Worm (Caenorhabditis elegans) whole organism, early embryonic: ENCODE data around the gene F12A10.9.

Source experiments
- B0310.2 ChIP-seq: sonication (generic microtip); optimal IDR thresholded peaks from 2 replicates; lab custom pipeline; 2016; ENCODE audit warnings: mild to moderate bottlenecking, missing genetic modification characterization, missing compliant biosample characterization
- F13C5.2 ChIP-seq: sonication (generic microtip); optimal IDR thresholded peaks from 2 replicates; lab custom pipeline; 2017; ENCODE audit warnings: mild to moderate bottlenecking, missing genetic modification characterization, inconsistent platforms, missing compliant biosample characterization
- aly-1 ChIP-seq: sonication (generic microtip); optimal IDR thresholded peaks from 2 replicates; lab custom pipeline; 2016; ENCODE audit warnings: missing genetic modification characterization, missing compliant biosample characterization
- ama-1 ChIP-seq: fragments of 150-350 bp; optimal IDR thresholded peaks from 2 replicates; lab custom pipeline; 2014
- ceh-13 ChIP-seq: fragments of 200-800 bp; sonication (Bioruptor generic); optimal IDR thresholded peaks from 2 replicates; lab custom pipeline; 2018; ENCODE audit warnings: mild to moderate bottlenecking, missing genetic modification characterization, missing compliant biosample characterization
- ceh-36 ChIP-seq: sonication (generic microtip); optimal IDR thresholded peaks from 2 replicates; lab custom pipeline; 2016; ENCODE audit warnings: missing genetic modification characterization, inconsistent platforms, missing compliant biosample characterization
- ets-7 ChIP-seq: sonication (generic microtip); optimal IDR thresholded peaks from 2 replicates; lab custom pipeline; 2016; ENCODE audit warnings: missing genotype, missing genetic modification characterization, missing compliant biosample characterization
- flt-1 ChIP-seq: fragments of 200-800 bp; sonication (Bioruptor generic); IDR thresholded peaks from 2 replicates; pipeline ENCODE4 v1.3.6; 2022; ENCODE audit warnings: missing genetic modification characterization, missing compliant biosample characterization
- hmbx-1 ChIP-seq: sonication (generic microtip); optimal IDR thresholded peaks from 2 replicates; lab custom pipeline; 2016; ENCODE audit warnings: mild to moderate bottlenecking, missing genetic modification characterization, missing compliant biosample characterization
- hmg-4 ChIP-seq: fragments of 200-800 bp; sonication (Bioruptor generic); optimal IDR thresholded peaks from 2 replicates; lab custom pipeline; 2018; ENCODE audit warnings: mild to moderate bottlenecking, missing genetic modification characterization, missing compliant biosample characterization
- hnd-1 ChIP-seq: sonication (generic microtip); optimal IDR thresholded peaks from 2 replicates; lab custom pipeline; 2016; ENCODE audit warnings: missing genetic modification characterization, missing compliant biosample characterization
- pes-1 ChIP-seq: fragments of 200-800 bp; sonication (Bioruptor generic); IDR thresholded peaks from 2 replicates; pipeline ENCODE4 v1.3.6; 2022; ENCODE audit warnings: missing genetic modification reagents, missing genetic modification characterization, missing compliant biosample characterization
- scrt-1 ChIP-seq: fragments of 200-800 bp; sonication (Bioruptor generic); IDR thresholded peaks from 2 replicates; pipeline ENCODE4 v1.3.6; 2022; ENCODE audit warnings: missing genetic modification characterization, missing compliant biosample characterization
- sea-1 ChIP-seq: fragments of 200-800 bp; sonication (Bioruptor generic); conservative IDR thresholded peaks from 2 replicates; pipeline ENCODE4 v1.3.6; 2022; ENCODE audit warnings: missing genetic modification characterization, missing compliant biosample characterization
- tbx-11 ChIP-seq: fragments of 200-800 bp; sonication (Bioruptor generic); IDR thresholded peaks from 2 replicates; pipeline ENCODE4 v1.3.6; 2022; ENCODE audit warnings: missing genetic modification characterization, missing compliant biosample characterization
- tbx-37 ChIP-seq: fragments of 200-800 bp; sonication (Bioruptor generic); conservative IDR thresholded peaks from 2 replicates; pipeline ENCODE4 v1.3.6; 2022; ENCODE audit warnings: missing genetic modification reagents, missing genetic modification characterization, missing compliant biosample characterization
- tra-4 ChIP-seq: sonication (generic microtip); optimal IDR thresholded peaks from 2 replicates; lab custom pipeline; 2017; ENCODE audit warnings: missing genetic modification characterization, missing compliant biosample characterization

The F12A10.9 gene

DNA sequence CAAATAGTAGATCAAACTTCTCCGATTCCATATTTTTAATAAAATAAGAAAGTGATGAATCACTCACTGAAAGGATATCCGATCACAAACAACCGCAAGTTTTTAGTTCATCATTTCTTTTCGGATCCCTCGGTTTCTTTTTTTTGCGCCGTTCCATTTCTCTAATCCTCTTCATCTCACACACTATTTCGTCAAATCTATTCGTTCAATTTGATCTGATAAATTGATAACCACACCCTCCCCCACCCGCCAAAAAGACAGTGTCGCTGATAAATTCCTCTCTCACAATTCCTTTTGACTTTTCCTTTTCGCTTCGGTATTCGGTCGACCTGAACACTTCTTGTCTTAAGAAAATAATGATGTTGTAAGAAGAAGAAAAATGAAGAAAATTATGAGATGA lies 39.0 kb upstream of the F12A10.9 start:
- TF ChIP-seq B0310.2 (tag; lab: Kevin White, UChicago) (no peak), ama-1 (lab: Kevin White, UChicago) (no peak), tbx-11 (GFP tag; lab: Robert Waterston, UW) (no peak), ceh-36 (tag; lab: Kevin White, UChicago) (no peak), hnd-1 (tag; lab: Kevin White, UChicago) (no peak), sea-1 (no peak), pes-1 (GFP tag; lab: Robert Waterston, UW) (no peak), tbx-37 (GFP tag; lab: Robert Waterston, UW) (no peak), scrt-1 (no peak), hmg-4 (GFP tag; lab: Kevin White, UChicago) (no peak)

DNA sequence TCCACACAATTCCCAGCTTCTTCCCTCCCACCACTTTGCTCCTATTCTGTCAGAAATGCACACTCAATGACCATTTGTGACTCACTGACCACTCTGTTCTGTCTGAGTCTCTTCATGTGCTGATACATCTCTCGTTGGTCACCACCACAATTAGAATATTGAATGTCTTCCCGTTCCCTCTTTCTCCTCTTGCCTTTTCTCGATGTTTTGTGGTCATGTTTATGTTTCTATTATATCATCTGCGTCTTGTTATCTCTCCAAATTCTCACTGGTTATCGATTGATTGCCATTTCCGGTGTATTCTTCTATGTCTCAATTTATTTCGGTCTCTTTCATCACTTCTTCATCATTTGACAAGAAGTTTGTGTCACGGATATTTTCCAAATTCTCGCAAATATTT lies 37.6 kb upstream of the F12A10.9 start:
- no peak for TF ChIP-seq ets-7
- no peak for TF ChIP-seq tbx-37 (GFP tag; lab: Robert Waterston, UW)
- no peak for TF ChIP-seq hmg-4 (GFP tag; lab: Kevin White, UChicago)
- TF ChIP-seq F13C5.2 (tag; lab: Kevin White, UChicago) = no peak
- TF ChIP-seq hmbx-1 (tag; lab: Kevin White, UChicago) = no peak
- TF ChIP-seq sea-1 = no peak
- TF ChIP-seq B0310.2 (tag; lab: Kevin White, UChicago) = no peak
- TF ChIP-seq scrt-1 = no peak
- no peak for TF ChIP-seq ceh-13 (GFP tag; lab: Kevin White, UChicago)
- no peak for TF ChIP-seq pes-1 (GFP tag; lab: Robert Waterston, UW)
- TF ChIP-seq tra-4 (tag; lab: Kevin White, UChicago) = no peak
- no peak for TF ChIP-seq aly-1 (tag; lab: Kevin White, UChicago)
- no peak for TF ChIP-seq flt-1 (GFP tag; lab: Robert Waterston, UW)

DNA sequence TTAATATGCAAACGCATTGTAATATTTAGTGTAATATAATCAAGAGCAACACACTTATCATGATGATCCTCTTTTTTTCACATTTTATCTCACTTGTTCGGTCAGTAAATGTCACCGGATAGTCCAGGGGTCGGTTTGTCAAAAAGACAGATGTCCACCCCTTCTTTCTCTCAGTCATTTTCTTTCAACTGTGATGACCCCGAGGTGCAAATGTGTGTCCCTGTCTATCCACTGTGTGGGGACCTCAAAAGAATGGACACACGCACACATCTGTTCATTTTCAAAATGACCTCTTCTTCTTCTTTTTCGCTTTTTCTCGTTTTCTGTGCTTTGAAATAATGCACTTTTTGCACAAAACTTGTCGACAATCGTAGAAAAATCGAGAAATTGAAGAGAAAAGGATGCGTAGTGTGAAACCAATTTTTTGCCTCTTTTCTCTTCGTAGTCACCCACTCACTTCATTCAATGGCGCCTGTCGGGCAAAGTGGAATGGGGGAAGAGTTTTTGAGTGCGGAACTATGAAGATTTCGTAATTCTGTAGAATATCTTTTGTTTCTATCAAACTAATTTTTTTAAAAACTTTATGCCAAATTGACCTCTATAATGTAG lies 34.7 kb upstream of the F12A10.9 start:
- TF ChIP-seq tra-4 (tag; lab: Kevin White, UChicago) = no peak
- peak; percentile 47 for TF ChIP-seq hmg-4 (GFP tag; lab: Kevin White, UChicago)
- peak; percentile 5 for TF ChIP-seq F13C5.2 (tag; lab: Kevin White, UChicago)
- TF ChIP-seq tbx-37 (GFP tag; lab: Robert Waterston, UW) = 0 out of 2 replicates have a peak, but pooled peaks have one; percentile 10

DNA sequence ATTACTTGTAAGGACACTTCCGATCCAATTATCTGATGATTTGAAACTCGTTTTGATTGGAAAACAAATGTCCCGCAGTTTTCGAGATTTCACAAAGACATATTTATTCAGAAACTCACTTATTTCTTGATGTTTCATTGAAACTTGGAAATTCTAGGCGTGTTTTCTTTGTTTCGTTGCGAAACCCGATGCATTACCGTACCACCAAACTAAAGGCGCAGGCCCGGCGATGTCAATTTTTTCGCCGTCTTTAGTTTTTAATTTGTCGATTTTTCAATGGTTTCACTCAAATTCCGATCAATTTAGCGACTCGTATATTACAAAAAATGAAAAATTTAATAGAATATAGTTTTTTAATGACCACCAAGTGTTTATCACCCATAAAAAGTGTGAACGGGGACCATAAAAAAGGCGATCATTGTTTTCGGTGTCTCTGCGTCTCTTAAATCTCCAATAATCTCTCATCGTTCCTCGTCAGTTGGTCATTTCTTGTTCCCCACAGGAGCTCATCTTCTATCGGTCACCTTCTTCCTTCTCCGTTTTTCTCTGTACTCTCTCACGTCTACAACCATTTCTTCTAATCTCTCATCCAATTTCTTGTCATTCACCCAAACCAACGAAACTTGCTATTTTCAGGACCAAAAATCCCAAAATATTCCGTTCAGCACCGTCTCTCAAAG lies 32.6 kb upstream of the F12A10.9 start, which contains the start of gene clr-1:
clr-1 (plus strand) TSS at position 630 of the 680 bp plus-strand sequence.
- no peak for TF ChIP-seq F13C5.2 (tag; lab: Kevin White, UChicago)
- no peak for TF ChIP-seq sea-1
- TF ChIP-seq hnd-1 (tag; lab: Kevin White, UChicago) = no peak
- TF ChIP-seq ets-7 = no peak
- no peak for TF ChIP-seq ama-1 (lab: Kevin White, UChicago)
- no peak for TF ChIP-seq flt-1 (GFP tag; lab: Robert Waterston, UW)
- TF ChIP-seq hmbx-1 (tag; lab: Kevin White, UChicago) = no peak
- no peak for TF ChIP-seq aly-1 (tag; lab: Kevin White, UChicago)

DNA sequence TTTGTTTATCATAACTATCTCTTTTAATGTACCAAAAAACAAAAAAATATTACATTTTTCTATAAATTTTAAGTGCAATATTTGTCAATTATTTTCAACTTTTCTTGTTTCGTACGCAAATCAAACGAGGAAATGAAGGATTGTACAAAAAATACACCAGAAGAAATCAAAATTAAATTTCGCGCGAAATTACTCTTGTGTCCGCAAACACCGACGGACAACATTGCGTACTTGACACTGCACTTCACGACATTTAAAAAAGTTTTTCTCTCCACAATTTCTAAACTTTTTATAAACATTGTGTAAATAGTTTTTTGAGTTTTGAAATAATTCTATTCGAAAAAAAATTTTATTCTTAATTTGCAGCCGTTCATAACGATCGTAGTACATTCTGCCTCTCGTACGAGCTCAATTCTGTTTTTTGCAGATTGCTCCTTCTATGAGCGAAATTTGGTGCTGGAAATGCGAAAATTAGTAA lies 24.5 kb upstream of the F12A10.9 start, which contains the start of gene mrps-16:
mrps-16 (plus strand) TSS at position 428 of the 478 bp plus-strand sequence.
- TF ChIP-seq pes-1 (GFP tag; lab: Robert Waterston, UW) (0 out of 2 replicates have a peak, but pooled peaks have one; percentile 25), F13C5.2 (tag; lab: Kevin White, UChicago) (peak; percentile 68), sea-1 (no peak)

DNA sequence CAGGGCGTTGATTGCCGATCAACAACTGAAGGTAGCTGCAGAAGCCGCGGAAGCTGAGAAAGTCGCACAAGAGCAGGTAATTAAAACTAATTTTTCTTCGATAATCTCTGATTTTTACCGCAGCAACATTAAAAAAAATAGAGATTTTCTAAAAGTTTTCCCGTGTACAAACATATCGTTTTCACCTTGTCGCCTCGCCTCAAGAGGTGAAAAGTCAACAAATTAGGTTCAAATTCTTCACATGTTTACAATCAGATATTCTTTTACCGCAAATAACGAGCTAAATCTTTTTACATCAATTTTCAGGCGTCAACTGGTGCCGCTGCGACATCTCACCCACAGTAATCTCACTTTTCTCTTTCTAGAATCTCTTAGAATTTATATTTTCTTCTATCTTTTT lies 23.5 kb upstream of the F12A10.9 start, which contains the start of gene ilcr-2:
ilcr-2 (plus strand) TSS at position 301 of the 400 bp plus-strand sequence.
- no peak for TF ChIP-seq hmbx-1 (tag; lab: Kevin White, UChicago)
- TF ChIP-seq scrt-1 = no peak
- TF ChIP-seq pes-1 (GFP tag; lab: Robert Waterston, UW) = no peak
- TF ChIP-seq hnd-1 (tag; lab: Kevin White, UChicago) = no peak
- no peak for TF ChIP-seq ama-1 (lab: Kevin White, UChicago)
- TF ChIP-seq sea-1 = no peak
- no peak for TF ChIP-seq B0310.2 (tag; lab: Kevin White, UChicago)
- no peak for TF ChIP-seq tbx-37 (GFP tag; lab: Robert Waterston, UW)
- no peak for TF ChIP-seq tra-4 (tag; lab: Kevin White, UChicago)
- TF ChIP-seq aly-1 (tag; lab: Kevin White, UChicago) = no peak
- TF ChIP-seq ceh-13 (GFP tag; lab: Kevin White, UChicago) = no peak
- no peak for TF ChIP-seq flt-1 (GFP tag; lab: Robert Waterston, UW)
- TF ChIP-seq ets-7 = no peak
- no peak for TF ChIP-seq hmg-4 (GFP tag; lab: Kevin White, UChicago)

DNA sequence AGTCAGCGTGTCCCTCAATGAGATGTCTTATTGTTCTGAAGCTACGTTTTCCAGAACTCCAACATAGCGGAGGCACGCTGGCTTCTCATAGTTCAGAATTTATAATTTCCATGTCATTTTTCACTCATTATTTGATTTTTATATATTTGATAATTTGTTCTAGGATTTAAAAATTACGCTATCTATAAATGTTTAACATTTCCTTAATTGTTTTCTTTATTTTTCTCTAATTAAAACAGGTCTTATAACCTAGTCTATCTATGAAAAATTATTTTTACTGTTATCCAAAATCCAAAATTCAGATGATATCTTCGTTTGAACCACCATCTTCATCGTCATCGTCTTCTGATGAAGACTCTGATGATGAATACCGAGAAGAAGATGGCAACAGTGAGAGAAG lies 20.2 kb upstream of the F12A10.9 start, which contains the start of gene F56D1.1:
F56D1.1 (plus strand) TSS at position 301 of the 400 bp plus-strand sequence.
- no peak for TF ChIP-seq F13C5.2 (tag; lab: Kevin White, UChicago)
- no peak for TF ChIP-seq scrt-1
- no peak for TF ChIP-seq ama-1 (lab: Kevin White, UChicago)
- TF ChIP-seq tbx-37 (GFP tag; lab: Robert Waterston, UW) = no peak
- TF ChIP-seq flt-1 (GFP tag; lab: Robert Waterston, UW) = no peak
- TF ChIP-seq ets-7 = no peak
